Worm (Caenorhabditis elegans) whole organism, young adult: ENCODE measurements around the gene T28A11.13.

ENCODE experiments used
- F23B12.7 ChIP-seq: sonication (generic microtip); optimal IDR thresholded peaks from 2 replicates; lab custom pipeline; 2017; ENCODE audit warnings: missing genetic modification characterization, mild to moderate bottlenecking, missing compliant biosample characterization, antibody characterized with exemption, moderate library complexity; ENCODE audit not compliant: insufficient read depth
- Y56A3A.18 ChIP-seq: fragments of 200-800 bp; sonication (Bioruptor generic); IDR thresholded peaks from 2 replicates; pipeline ENCODE4 v1.3.6; 2022; ENCODE audit warnings: missing genetic modification reagents, missing genetic modification characterization, missing compliant biosample characterization
- ZK185.1 ChIP-seq: sonication (generic microtip); optimal IDR thresholded peaks from 2 replicates; lab custom pipeline; 2016; ENCODE audit warnings: mild to moderate bottlenecking, missing genetic modification characterization, missing compliant biosample characterization; ENCODE audit not compliant: poor library complexity, severe bottlenecking
- aptf-3 ChIP-seq: fragments of 200-800 bp; sonication (Bioruptor generic); IDR thresholded peaks from 2 replicates; pipeline ENCODE4 v1.3.6; 2022; ENCODE audit warnings: missing genetic modification characterization, missing compliant biosample characterization
- cebp-1 ChIP-seq, 2 experiments: fragments of 200-800 bp in 1 of 2; sonication (Bioruptor generic) in 1 of 2; sonication (generic microtip) in 1 of 2; IDR thresholded peaks in 1 of 2; optimal IDR thresholded peaks in 1 of 2; 2 replicates each; pipeline versions ENCODE4 v1.3.6 to Lab custom; 2017 to 2022; ENCODE audit warnings: missing compliant biosample characterization in 2 of 2, missing genetic modification characterization in 2 of 2, mild to moderate bottlenecking in 1 of 2, missing genetic modification reagents in 1 of 2, moderate library complexity in 1 of 2
- ceh-27 ChIP-seq: fragments of 200-800 bp; sonication (Bioruptor generic); optimal IDR thresholded peaks from 2 replicates; lab custom pipeline; 2018; ENCODE audit warnings: mild to moderate bottlenecking, missing genetic modification characterization, moderate library complexity, missing compliant biosample characterization
- lin-40 ChIP-seq: sonication (generic microtip); optimal IDR thresholded peaks from 2 replicates; lab custom pipeline; 2016; ENCODE audit warnings: missing genetic modification characterization, mild to moderate bottlenecking, missing compliant biosample characterization, missing genotype, missing genetic modification reagents
- mxl-1 ChIP-seq: sonication (generic microtip); optimal IDR thresholded peaks from 2 replicates; lab custom pipeline; 2016; ENCODE audit warnings: missing genetic modification characterization, missing compliant biosample characterization
- unc-62 ChIP-seq: fragments of 150-350 bp; optimal IDR thresholded peaks from 2 replicates; lab custom pipeline; 2014; ENCODE audit warnings: missing biosample characterization, missing genetic modification reagents, missing genetic modification characterization

ce11 chrV:3299437-3299836 is 49.4 kb upstream of the T28A11.13 start:
- TF ChIP-seq unc-62 (GFP tag; lab: Kevin White, UChicago) (no peak), mxl-1 (tag; lab: Kevin White, UChicago) (no peak), ceh-27 (GFP tag; lab: Kevin White, UChicago) (no peak), Y56A3A.18 (GFP tag; lab: Robert Waterston, UW) (no peak), aptf-3 (GFP tag; lab: Robert Waterston, UW) (no peak), ZK185.1 (no peak), lin-40 (tag; lab: Kevin White, UChicago) (no peak), cebp-1 (GFP tag; IDR thresholded peaks at IDR 0.05; lab: Robert Waterston, UW) (no peak), cebp-1 (tag; optimal IDR thresholded peaks at IDR 0.05; lab: Kevin White, UChicago) (no peak), F23B12.7 (tag; lab: Kevin White, UChicago) (no peak)
